Fruit fly (Drosophila melanogaster) whole organism, embryonic: Measurements from ENCODE around the gene CG13071.

Source experiments
- Abd-B ChIP-seq: fragments of 200-800 bp; sonication (Bioruptor generic); optimal IDR thresholded peaks from 2 replicates; lab custom pipeline; 2018; ENCODE audit warnings: missing biosample characterization, mild to moderate bottlenecking, missing genetic modification characterization, moderate library complexity
- Blimp-1 ChIP-seq: fragments of 200-800 bp; sonication (Bioruptor generic); optimal IDR thresholded peaks from 3 replicates; lab custom pipeline; 2018; ENCODE audit warnings: missing biosample characterization, missing genetic modification characterization, mild to moderate bottlenecking, moderate library complexity, missing genetic modification reagents
- CG11723 ChIP-seq: fragments of 200-800 bp; sonication (Bioruptor generic); optimal IDR thresholded peaks from 2 replicates; lab custom pipeline; 2017; ENCODE audit warnings: missing biosample characterization, mild to moderate bottlenecking, missing genetic modification characterization
- CG12219 ChIP-seq: fragments of 200-800 bp; sonication (Bioruptor generic); optimal IDR thresholded peaks from 3 replicates; lab custom pipeline; 2018; ENCODE audit warnings: missing biosample characterization, mild to moderate bottlenecking, missing genetic modification characterization
- CG12391 ChIP-seq: fragments of 200-800 bp; sonication (Bioruptor generic); optimal IDR thresholded peaks from 3 replicates; lab custom pipeline; 2018; ENCODE audit warnings: missing biosample characterization, mild to moderate bottlenecking, missing genetic modification characterization, moderate library complexity
- CG14860 ChIP-seq: fragments of 200-800 bp; sonication (Bioruptor generic); IDR thresholded peaks from 3 replicates; pipeline ENCODE4 v1.3.6; 2022; ENCODE audit warnings: missing biosample characterization, missing genetic modification characterization; ENCODE audit not compliant: partially characterized antibody
- CG14965 ChIP-seq: fragments of 200-800 bp; sonication (Bioruptor generic); optimal IDR thresholded peaks from 2 replicates; lab custom pipeline; 2016; ENCODE audit warnings: missing biosample characterization, missing genetic modification characterization, borderline replicate concordance
- CG17912 ChIP-seq: fragments of 200-800 bp; sonication (Bioruptor generic); optimal IDR thresholded peaks from 2 replicates; lab custom pipeline; 2018; ENCODE audit warnings: missing biosample characterization, mild to moderate bottlenecking, missing genetic modification characterization
- CG31224 ChIP-seq: fragments of 200-800 bp; sonication (Bioruptor generic); IDR thresholded peaks from 2 replicates; pipeline ENCODE4 v1.3.6; 2022; ENCODE audit warnings: missing biosample characterization, missing genetic modification characterization
- CG31441 ChIP-seq: fragments of 200-800 bp; sonication (Bioruptor generic); IDR thresholded peaks from 2 replicates; pipeline ENCODE4 v1.3.6; 2022; ENCODE audit warnings: missing biosample characterization, missing genetic modification characterization
- CG3407 ChIP-seq: fragments of 200-800 bp; sonication (Bioruptor generic); optimal IDR thresholded peaks from 2 replicates; lab custom pipeline; 2018; ENCODE audit warnings: missing biosample characterization, mild to moderate bottlenecking, missing genetic modification characterization
- CG34376 ChIP-seq: fragments of 200-800 bp; sonication (Bioruptor generic); optimal IDR thresholded peaks from 2 replicates; lab custom pipeline; 2018; ENCODE audit warnings: missing biosample characterization, mild to moderate bottlenecking, missing genetic modification characterization
- CG3847 ChIP-seq: fragments of 200-800 bp; sonication (Bioruptor generic); IDR thresholded peaks from 2 replicates; pipeline ENCODE4 v1.3.6; 2022; ENCODE audit warnings: missing biosample characterization, missing genetic modification characterization
- CG4854 ChIP-seq: fragments of 200-800 bp; sonication (Bioruptor generic); optimal IDR thresholded peaks from 2 replicates; lab custom pipeline; 2016; ENCODE audit warnings: missing biosample characterization, missing genetic modification characterization, inconsistent platforms
- CG5953 ChIP-seq: fragments of 200-800 bp; sonication (Bioruptor generic); IDR thresholded peaks from 2 replicates; pipeline ENCODE4 v1.3.6; 2022; ENCODE audit warnings: missing biosample characterization, missing genetic modification characterization
- CG6791 ChIP-seq: fragments of 200-800 bp; sonication (Bioruptor generic); IDR thresholded peaks from 3 replicates; pipeline ENCODE4 v1.3.6; 2022; ENCODE audit warnings: missing biosample characterization, missing genetic modification characterization; ENCODE audit not compliant: partially characterized antibody
- CG7556 ChIP-seq: fragments of 200-800 bp; sonication (Bioruptor generic); optimal IDR thresholded peaks from 2 replicates; lab custom pipeline; 2017; ENCODE audit warnings: missing biosample characterization, mild to moderate bottlenecking, missing genetic modification characterization
- CG7987 ChIP-seq: fragments of 200-800 bp; sonication (Bioruptor generic); optimal IDR thresholded peaks from 2 replicates; lab custom pipeline; 2018; ENCODE audit warnings: missing biosample characterization, mild to moderate bottlenecking, missing genetic modification characterization, moderate library complexity
- CG8281 ChIP-seq: fragments of 200-800 bp; sonication (Bioruptor generic); optimal IDR thresholded peaks from 2 replicates; lab custom pipeline; 2018; ENCODE audit warnings: missing biosample characterization, mild to moderate bottlenecking, missing genetic modification characterization, moderate library complexity
- CG8478 ChIP-seq: fragments of >200 bp; optimal IDR thresholded peaks from 2 replicates; lab custom pipeline; 2018
- CG9727 ChIP-seq: fragments of 200-800 bp; sonication (Bioruptor generic); optimal IDR thresholded peaks from 3 replicates; lab custom pipeline; 2017; ENCODE audit warnings: missing biosample characterization, mild to moderate bottlenecking, missing genetic modification characterization
- CG9876 ChIP-seq: fragments of 200-800 bp; sonication (Bioruptor generic); optimal IDR thresholded peaks from 2 replicates; lab custom pipeline; 2016; ENCODE audit warnings: missing biosample characterization, missing genetic modification characterization
- CG9932 ChIP-seq: fragments of 200-800 bp; sonication (Bioruptor generic); IDR thresholded peaks from 2 replicates; pipeline ENCODE4 v1.3.6; 2022; ENCODE audit warnings: missing biosample characterization, missing genetic modification characterization
- Dek ChIP-seq: fragments of 200-800 bp; sonication (Bioruptor generic); optimal IDR thresholded peaks from 3 replicates; lab custom pipeline; 2019; ENCODE audit warnings: missing biosample characterization, mild to moderate bottlenecking, missing genetic modification characterization, moderate library complexity
- Dref ChIP-seq: fragments of 200-800 bp; sonication (Bioruptor generic); IDR thresholded peaks from 2 replicates; pipeline ENCODE4 v1.3.6; 2022; ENCODE audit warnings: missing biosample characterization, missing genetic modification characterization
- Ets65A ChIP-seq: fragments of 200-800 bp; sonication (Bioruptor generic); peaks from one replicate; lab custom pipeline; 2016; ENCODE audit warnings: missing biosample characterization, missing genetic modification characterization
- Hmr ChIP-seq: fragments of 200-800 bp; sonication (Bioruptor generic); optimal IDR thresholded peaks from 3 replicates; lab custom pipeline; 2017; ENCODE audit warnings: mild to moderate bottlenecking, missing biosample characterization, missing genetic modification reagents, missing genetic modification characterization
- Lpt ChIP-seq: fragments of >200 bp; optimal IDR thresholded peaks from 2 replicates; lab custom pipeline; 2018; ENCODE audit warnings: missing biosample characterization, missing genetic modification characterization
- MBD-R2 ChIP-seq: fragments of 200-800 bp; sonication (Bioruptor generic); IDR thresholded peaks from 2 replicates; pipeline ENCODE4 v1.3.6; 2022; ENCODE audit warnings: missing biosample characterization, missing genetic modification characterization
- Myb ChIP-seq: fragments of 200-800 bp; sonication (Bioruptor generic); optimal IDR thresholded peaks from 2 replicates; lab custom pipeline; 2016; ENCODE audit warnings: missing biosample characterization, missing genetic modification characterization
- NFAT ChIP-seq: fragments of 200-800 bp; sonication (Bioruptor generic); IDR thresholded peaks from 2 replicates; pipeline ENCODE4 v1.3.6; 2022; ENCODE audit warnings: missing biosample characterization, missing genetic modification characterization
- Nf-YC ChIP-seq: fragments of 200-800 bp; optimal IDR thresholded peaks from 3 replicates; lab custom pipeline; 2019; ENCODE audit warnings: missing biosample characterization, mild to moderate bottlenecking, missing genetic modification characterization, moderate library complexity
- Ptx1 ChIP-seq: fragments of 200-800 bp; sonication (Bioruptor generic); IDR thresholded peaks from 2 replicates; pipeline ENCODE4 v1.3.6; 2022; ENCODE audit warnings: missing biosample characterization, missing genetic modification characterization
- Sry-δ ChIP-seq: fragments of 200-800 bp; sonication (Bioruptor generic); optimal IDR thresholded peaks from 2 replicates; lab custom pipeline; 2016; ENCODE audit warnings: missing biosample characterization, missing genetic modification characterization
- corto ChIP-seq: fragments of 200-800 bp; sonication (Bioruptor generic); optimal IDR thresholded peaks from 2 replicates; lab custom pipeline; 2016; ENCODE audit warnings: missing biosample characterization, mild to moderate bottlenecking, missing genetic modification characterization, moderate library complexity
- crp ChIP-seq, 2 experiments: fragments of 200-800 bp; sonication (Bioruptor generic); optimal IDR thresholded peaks; 2 replicates in 1 of 2; 3 replicates in 1 of 2; lab custom pipeline; 2017; ENCODE audit warnings: missing biosample characterization in 2 of 2, missing genetic modification characterization in 2 of 2, mild to moderate bottlenecking in 1 of 2, moderate library complexity in 1 of 2
- fd96Cb ChIP-seq: fragments of 200-800 bp; sonication (Bioruptor generic); optimal IDR thresholded peaks from 2 replicates; lab custom pipeline; 2018; ENCODE audit warnings: missing biosample characterization, mild to moderate bottlenecking, missing genetic modification characterization, moderate library complexity
- hth ChIP-seq: fragments of >200 bp; optimal IDR thresholded peaks from 2 replicates; lab custom pipeline; 2017; ENCODE audit warnings: inconsistent platforms
- lbe ChIP-seq: fragments of 200-800 bp; sonication (Bioruptor generic); optimal IDR thresholded peaks from 2 replicates; lab custom pipeline; 2016; ENCODE audit warnings: missing biosample characterization, mild to moderate bottlenecking, missing genetic modification characterization
- slp2 ChIP-seq: fragments of 200-800 bp; sonication (Bioruptor generic); optimal IDR thresholded peaks from 2 replicates; lab custom pipeline; 2016; ENCODE audit warnings: missing biosample characterization, missing genetic modification characterization
- sna ChIP-seq: fragments of 200-800 bp; sonication (Bioruptor generic); IDR thresholded peaks from 2 replicates; pipeline ENCODE4 v1.3.6; 2022; ENCODE audit warnings: missing biosample characterization, missing genetic modification characterization; ENCODE audit not compliant: partially characterized antibody
- sug ChIP-seq: fragments of 200-800 bp; optimal IDR thresholded peaks from 2 replicates; lab custom pipeline; 2019; ENCODE audit warnings: missing biosample characterization, mild to moderate bottlenecking, missing genetic modification characterization, moderate library complexity
- tgo ChIP-seq: fragments of 200-800 bp; sonication (Bioruptor generic); IDR thresholded peaks from 3 replicates; pipeline ENCODE4 v1.3.6; 2022; ENCODE audit warnings: missing biosample characterization, missing genetic modification characterization
- unc-4 ChIP-seq: fragments of 200-800 bp; sonication (Bioruptor generic); IDR thresholded peaks from 2 replicates; pipeline ENCODE4 v1.3.6; 2022; ENCODE audit warnings: missing biosample characterization, missing genetic modification characterization; ENCODE audit not compliant: partially characterized antibody
- z ChIP-seq: fragments of 200-800 bp; sonication (Bioruptor generic); IDR thresholded peaks from 3 replicates; pipeline ENCODE4 v1.3.6; 2022; ENCODE audit warnings: missing biosample characterization, missing genetic modification characterization
- zen ChIP-seq: fragments of 200-800 bp; sonication (Bioruptor generic); optimal IDR thresholded peaks from 3 replicates; lab custom pipeline; 2018; ENCODE audit warnings: missing biosample characterization, mild to moderate bottlenecking, missing genetic modification characterization, moderate library complexity
- zen2 ChIP-seq: fragments of 200-800 bp; sonication (Bioruptor generic); IDR thresholded peaks from 3 replicates; pipeline ENCODE4 v1.3.6; 2022; ENCODE audit warnings: missing biosample characterization, missing genetic modification characterization; ENCODE audit not compliant: partially characterized antibody
- zf30C ChIP-seq: fragments of 200-800 bp; sonication (Bioruptor generic); optimal IDR thresholded peaks from 3 replicates; lab custom pipeline; 2018; ENCODE audit warnings: missing biosample characterization, mild to moderate bottlenecking, missing genetic modification characterization
- zfh2 ChIP-seq: fragments of 200-800 bp; sonication (Bioruptor generic); optimal IDR thresholded peaks from 2 replicates; lab custom pipeline; 2016; ENCODE audit warnings: missing biosample characterization, missing genetic modification characterization

CG13071 gene

DNA sequence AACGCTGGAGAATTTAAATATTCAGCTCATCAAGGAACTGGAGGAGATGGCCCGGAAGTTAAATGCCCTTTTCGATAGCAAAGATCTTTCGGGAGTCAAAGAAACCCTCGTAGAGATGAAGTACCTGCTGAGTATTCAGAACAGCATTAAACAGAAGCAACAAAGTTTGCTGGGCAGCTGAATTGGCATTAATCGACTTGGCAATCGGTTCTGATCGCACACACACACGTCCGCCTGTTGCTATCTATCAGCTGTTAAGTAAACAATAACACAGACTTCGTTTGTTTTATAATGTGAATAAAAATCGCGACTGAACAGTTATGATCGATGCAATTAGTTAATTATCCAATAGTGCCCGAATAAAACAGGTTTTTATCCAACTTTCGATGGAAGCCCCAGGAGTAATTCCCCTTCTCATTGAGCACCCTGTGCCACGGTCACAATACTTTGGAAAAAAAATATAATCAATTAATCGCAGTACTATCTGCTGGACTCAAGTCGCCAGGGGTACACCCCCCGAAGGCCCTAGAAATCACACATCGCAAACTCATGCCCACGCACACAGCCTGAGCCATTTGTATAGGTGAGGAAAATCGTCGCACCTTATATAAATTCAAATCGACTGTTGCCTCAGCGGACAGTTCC is 28.6 kb upstream of the CG13071 start (continued):
- TF ChIP-seq zen (no peak), CG14860 (GFP tag; lab: Robert Waterston, UW) (no peak), zen2 (GFP tag; lab: Robert Waterston, UW) (no peak), CG31441 (GFP tag; lab: Robert Waterston, UW) (no peak), z (no peak), CG11723 (no peak), hth (lab: Kevin White, UChicago) (no peak), CG7987 (GFP tag; lab: Kevin White, UChicago) (no peak), Ptx1 (GFP tag; lab: Robert Waterston, UW) (no peak), CG6791 (GFP tag; lab: Robert Waterston, UW) (no peak), CG7556 (no peak), lbe (GFP tag; lab: Kevin White, UChicago) (peak; percentile 16), CG14965 (GFP tag; lab: Kevin White, UChicago) (no peak), fd96Cb (tag; lab: Kevin White, UChicago) (no peak), slp2 (GFP tag; lab: Kevin White, UChicago) (no peak), CG31224 (GFP tag; lab: Robert Waterston, UW) (no peak), Nf-YC (no peak), Myb (no peak), Dref (GFP tag; lab: Robert Waterston, UW) (peak; percentile 50), CG12391 (tag; lab: Kevin White, UChicago) (no peak), unc-4 (GFP tag; lab: Robert Waterston, UW) (no peak), Sry-δ (GFP tag; lab: Kevin White, UChicago) (no peak), CG3407 (GFP tag; lab: Kevin White, UChicago) (no peak), CG9727 (GFP tag; lab: Kevin White, UChicago) (no peak), CG8478 (lab: Kevin White, UChicago) (no peak), zf30C (GFP tag; lab: Kevin White, UChicago) (no peak), Hmr (GFP tag; lab: Kevin White, UChicago) (no peak), CG9876 (GFP tag; lab: Kevin White, UChicago) (no peak), Lpt (GFP tag; lab: Kevin White, UChicago) (no peak), CG3847 (GFP tag; lab: Robert Waterston, UW) (no peak), corto (no peak), sna (GFP tag; lab: Robert Waterston, UW) (no peak), CG17912 (GFP tag; lab: Kevin White, UChicago) (no peak), Dek (tag; lab: Kevin White, UChicago) (no peak), tgo (no peak), CG8281 (tag; lab: Kevin White, UChicago) (no peak), Abd-B (GFP tag; lab: Kevin White, UChicago) (no peak), Ets65A (GFP tag; lab: Kevin White, UChicago) (no peak), sug (tag; lab: Kevin White, UChicago) (peak; percentile 53), CG4854 (GFP tag; lab: Kevin White, UChicago) (no peak), Blimp-1 (GFP tag; lab: Kevin White, UChicago) (no peak), MBD-R2 (0 out of 2 replicates have a peak, but pooled peaks have one; percentile 19), crp (GFP tag; optimal IDR thresholded peaks at IDR 0.05; lab: Kevin White, UChicago) (peak in 1 of 2 experiments; percentile 57), CG12219 (GFP tag; lab: Kevin White, UChicago) (no peak), CG5953 (no peak), zfh2 (GFP tag; lab: Kevin White, UChicago) (no peak), CG9932 (no peak), NFAT (GFP tag; lab: Robert Waterston, UW) (no peak), CG34376 (GFP tag; lab: Kevin White, UChicago) (peak; percentile 17)
